Worm (Caenorhabditis elegans) whole organism, midembryonic: ENCODE data around the gene csn-3.

Experiments used
- T22C8.4 ChIP-seq: fragments of 200-800 bp; sonication (Bioruptor generic); IDR thresholded peaks from 2 replicates; pipeline ENCODE4 v1.3.6; 2022; ENCODE audit warnings: missing genetic modification characterization, missing compliant biosample characterization
- cog-1 ChIP-seq: sonication (generic microtip); optimal IDR thresholded peaks from 2 replicates; lab custom pipeline; 2016; ENCODE audit warnings: missing genetic modification characterization, missing compliant biosample characterization
- flt-1 ChIP-seq: fragments of 200-800 bp; sonication (Bioruptor generic); IDR thresholded peaks from 2 replicates; pipeline ENCODE4 v1.3.6; 2022; ENCODE audit warnings: missing genetic modification characterization, missing compliant biosample characterization
- med-1 ChIP-seq: sonication (generic microtip); optimal IDR thresholded peaks from 2 replicates; lab custom pipeline; 2017; ENCODE audit warnings: missing genetic modification characterization, mild to moderate bottlenecking, missing compliant biosample characterization, antibody characterized with exemption, missing genetic modification reagents; ENCODE audit not compliant: insufficient read depth
- ref-1 ChIP-seq: fragments of 200-800 bp; sonication (Bioruptor generic); conservative IDR thresholded peaks from 2 replicates; pipeline ENCODE4 v1.3.6; 2022; ENCODE audit warnings: missing genetic modification reagents, missing genetic modification characterization, missing compliant biosample characterization

- TF ChIP-seq med-1 (GFP tag; lab: Kevin White, UChicago) (no peak), ref-1 (GFP tag; lab: Robert Waterston, UW) (no peak), flt-1 (GFP tag; lab: Robert Waterston, UW) (no peak), cog-1 (tag; lab: Kevin White, UChicago) (no peak), T22C8.4 (GFP tag; lab: Robert Waterston, UW) (no peak)
Measured at ce11 chrIV:186110-186509, 8.4 kb upstream of the csn-3 start.
